Worm (Caenorhabditis elegans) whole organism, late embryonic: ENCODE data around the gene rgs-4.
"Not testable (repeated sequence)": the region's sequence is repeated elsewhere in the genome, so short reads cannot be mapped to it uniquely, and the experiment has no call there.

Source experiments
- ceh-31 ChIP-seq: sonication (generic microtip); optimal IDR thresholded peaks from 2 replicates; lab custom pipeline; 2016; ENCODE audit warnings: missing genetic modification characterization, missing compliant biosample characterization
- dmd-4 ChIP-seq: sonication (generic microtip); optimal IDR thresholded peaks from 2 replicates; lab custom pipeline; 2016; ENCODE audit warnings: borderline replicate concordance, missing genetic modification characterization, missing compliant biosample characterization
- elt-2 ChIP-seq: sonication (generic microtip); optimal IDR thresholded peaks from 2 replicates; lab custom pipeline; 2016; ENCODE audit warnings: missing genetic modification reagents, missing genetic modification characterization, missing compliant biosample characterization
- hlh-15 ChIP-seq: sonication (generic microtip); optimal IDR thresholded peaks from 2 replicates; lab custom pipeline; 2016; ENCODE audit warnings: missing genetic modification characterization, missing compliant biosample characterization
- hlh-30 ChIP-seq: sonication (generic microtip); optimal IDR thresholded peaks from 2 replicates; lab custom pipeline; 2017; ENCODE audit warnings: antibody characterized with exemption, missing genetic modification characterization, missing compliant biosample characterization; ENCODE audit not compliant: insufficient read depth
- madf-2 ChIP-seq: sonication (generic microtip); optimal IDR thresholded peaks from 2 replicates; lab custom pipeline; 2017; ENCODE audit warnings: missing genetic modification characterization, missing compliant biosample characterization
- pag-3 ChIP-seq: sonication (generic microtip); optimal IDR thresholded peaks from 2 replicates; lab custom pipeline; 2016; ENCODE audit warnings: missing compliant biosample characterization, missing genetic modification characterization, borderline replicate concordance
- pat-9 ChIP-seq: fragments of 200-800 bp; sonication (Bioruptor generic); optimal IDR thresholded peaks from 2 replicates; lab custom pipeline; 2018; ENCODE audit warnings: mild to moderate bottlenecking, missing genetic modification characterization, moderate library complexity, missing compliant biosample characterization
- pha-4 ChIP-seq: fragments of 150-350 bp; optimal IDR thresholded peaks from 2 replicates; lab custom pipeline; 2018; ENCODE audit warnings: missing biosample characterization, missing genetic modification reagents, missing genetic modification characterization
- pqm-1 ChIP-seq: sonication (generic microtip); optimal IDR thresholded peaks from 2 replicates; lab custom pipeline; 2016; ENCODE audit warnings: missing genetic modification characterization, missing compliant biosample characterization
- ttx-3 ChIP-seq: sonication (generic microtip); optimal IDR thresholded peaks from 2 replicates; lab custom pipeline; 2016; ENCODE audit warnings: missing genetic modification reagents, missing genetic modification characterization, missing compliant biosample characterization
- unc-42 ChIP-seq: sonication (generic microtip); optimal IDR thresholded peaks from 2 replicates; lab custom pipeline; 2016; ENCODE audit warnings: missing genotype, missing genetic modification characterization, missing compliant biosample characterization

- not testable (repeated sequence) for TF ChIP-seq madf-2 (tag; lab: Kevin White, UChicago); pag-3; hlh-15; dmd-4 (tag; lab: Kevin White, UChicago); hlh-30; unc-42; elt-2 (tag; lab: Kevin White, UChicago); pat-9 (tag; lab: Kevin White, UChicago); pqm-1; ceh-31 (tag; lab: Kevin White, UChicago); pha-4 (tag; lab: Kevin White, UChicago); ttx-3
These were observed 30.1 kb upstream of the rgs-4 start, which contains the start of gene Y38E10A.14 for ce11 chrII:12624433-12624832.
